Worm (Caenorhabditis elegans): ENCODE measurements around the gene T24E12.11.

Gene T24E12.11

DNA sequence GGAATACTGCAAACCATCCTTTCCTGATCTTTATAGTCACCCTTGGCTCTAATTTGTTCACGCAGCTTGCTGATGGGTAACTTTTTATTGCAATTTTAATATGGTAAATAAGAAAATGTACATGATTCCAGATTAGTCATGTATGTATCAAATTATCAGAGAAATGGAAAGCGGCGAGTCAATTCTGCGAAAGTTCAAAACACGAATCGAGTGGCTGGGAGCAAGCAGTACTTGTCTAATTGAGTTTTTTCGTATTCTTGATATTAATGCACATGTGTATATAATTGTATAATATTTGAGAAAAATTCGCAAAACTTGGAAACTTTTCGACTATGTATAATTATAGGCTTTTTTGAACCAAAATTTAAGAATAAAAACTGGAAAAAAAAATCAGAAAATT is 20.4 kb downstream of the T24E12.11 start, which contains the start of gene T24E12.12:
Gene T24E12.12 (plus strand): TSS at position 281 of the 400 bp plus-strand sequence.
- TF ChIP-seq T22C8.4 (GFP tag; IDR thresholded peaks at IDR 0.05) (no peak), klf-2 (GFP tag; conservative IDR thresholded peaks at IDR 0.05) (no peak), ref-1 (GFP tag; conservative IDR thresholded peaks at IDR 0.05) (no peak), ztf-23 (GFP tag; IDR thresholded peaks at IDR 0.05) (no peak), med-1 (GFP tag; optimal IDR thresholded peaks at IDR 0.05; ENCODE audit: insufficient read depth) (no peak), flt-1 (GFP tag; IDR thresholded peaks at IDR 0.05) (no peak), cog-1 (tag; optimal IDR thresholded peaks at IDR 0.05) (no peak), ztf-29 (GFP tag; IDR thresholded peaks at IDR 0.05) (no peak), tab-1 (GFP tag; IDR thresholded peaks at IDR 0.05) (no peak)

DNA sequence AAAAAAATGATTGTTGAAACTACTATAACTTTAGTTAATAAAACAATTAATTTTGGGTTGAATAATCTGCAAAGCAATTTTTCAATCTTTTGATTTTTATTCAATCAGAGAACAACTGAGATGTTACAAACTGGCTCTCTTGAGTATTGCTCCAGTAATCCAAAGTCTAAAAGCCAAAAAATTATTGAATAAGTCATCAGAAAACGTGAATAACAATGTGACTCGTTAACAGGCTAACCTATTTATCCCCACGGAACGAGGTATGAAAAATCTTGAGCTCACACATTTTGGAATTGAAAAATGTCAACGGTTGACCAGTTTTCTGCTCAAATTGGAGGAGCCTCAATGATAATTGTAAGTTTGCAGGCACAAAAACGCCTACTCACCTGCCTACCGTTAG is 21.9 kb downstream of the T24E12.11 start, which contains the start of gene srx-111:
Gene srx-111 (plus strand): TSS at position 301 of the 400 bp plus-strand sequence.
- no peak for TF ChIP-seq flt-1 (GFP tag; IDR thresholded peaks at IDR 0.05)
- no peak for TF ChIP-seq T22C8.4 (GFP tag; IDR thresholded peaks at IDR 0.05)

DNA sequence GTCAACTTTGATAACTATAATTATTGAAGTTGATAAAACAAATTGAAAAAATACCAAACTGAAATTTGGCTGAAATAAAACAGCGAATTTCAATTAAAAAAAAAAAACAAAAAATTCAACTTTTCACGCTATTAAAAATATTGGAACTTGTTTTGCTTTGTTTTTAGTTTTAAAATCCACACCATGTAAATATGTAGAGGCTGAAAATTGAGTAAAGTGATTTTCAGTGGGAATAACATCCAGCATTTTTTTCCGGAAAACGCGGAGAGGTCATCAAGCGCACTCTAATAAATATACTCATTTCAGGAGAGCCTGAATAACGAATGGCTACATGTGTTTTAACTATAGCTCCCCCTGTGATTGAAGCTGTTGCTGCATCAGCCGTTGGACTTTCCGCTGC is 25.8 kb downstream of the T24E12.11 start, which contains the start of gene rcd-1:
Gene rcd-1 (plus strand): TSS at position 301 of the 400 bp plus-strand sequence.
- TF ChIP-seq ref-1 (GFP tag; conservative IDR thresholded peaks at IDR 0.05): no peak
- no peak for TF ChIP-seq cog-1 (tag; optimal IDR thresholded peaks at IDR 0.05)
- no peak for TF ChIP-seq flt-1 (GFP tag; IDR thresholded peaks at IDR 0.05)
- no peak for TF ChIP-seq tab-1 (GFP tag; IDR thresholded peaks at IDR 0.05)
- no peak for TF ChIP-seq ztf-23 (GFP tag; IDR thresholded peaks at IDR 0.05)
- TF ChIP-seq med-1 (GFP tag; optimal IDR thresholded peaks at IDR 0.05; ENCODE audit: insufficient read depth): no peak
- TF ChIP-seq T22C8.4 (GFP tag; IDR thresholded peaks at IDR 0.05): no peak
- TF ChIP-seq klf-2 (GFP tag; conservative IDR thresholded peaks at IDR 0.05): no peak
- no peak for TF ChIP-seq ztf-29 (GFP tag; IDR thresholded peaks at IDR 0.05)

DNA sequence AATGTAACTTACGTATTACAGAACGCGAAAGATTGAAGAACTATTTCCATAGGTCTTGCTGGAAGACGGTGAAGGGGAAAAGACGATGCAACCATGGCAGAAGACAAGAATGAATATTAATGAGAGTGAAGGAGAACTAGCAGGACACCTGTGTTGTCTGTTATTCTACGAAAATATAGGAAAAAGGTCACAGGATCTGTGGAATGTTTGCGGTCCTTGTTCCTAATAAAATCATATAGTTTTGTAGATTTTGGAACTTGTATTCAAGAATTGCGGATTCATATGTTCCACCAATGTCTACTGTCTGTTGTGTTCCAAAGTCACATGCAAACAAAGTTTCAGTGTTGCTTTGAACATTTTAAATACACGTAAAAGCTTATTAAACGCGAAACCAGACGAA is 27.2 kb downstream of the T24E12.11 start, which contains the start of gene sdz-11:
Gene sdz-11 (minus strand): TSS at position 101 of the 400 bp plus-strand sequence.
- no peak for TF ChIP-seq klf-2 (GFP tag; conservative IDR thresholded peaks at IDR 0.05)
- no peak for TF ChIP-seq T22C8.4 (GFP tag; IDR thresholded peaks at IDR 0.05)
- no peak for TF ChIP-seq ztf-29 (GFP tag; IDR thresholded peaks at IDR 0.05)
- TF ChIP-seq flt-1 (GFP tag; IDR thresholded peaks at IDR 0.05): no peak
- TF ChIP-seq tab-1 (GFP tag; IDR thresholded peaks at IDR 0.05): no peak
- no peak for TF ChIP-seq med-1 (GFP tag; optimal IDR thresholded peaks at IDR 0.05; ENCODE audit: insufficient read depth)
- TF ChIP-seq cog-1 (tag; optimal IDR thresholded peaks at IDR 0.05): no peak
- TF ChIP-seq ref-1 (GFP tag; conservative IDR thresholded peaks at IDR 0.05): no peak
- no peak for TF ChIP-seq ztf-23 (GFP tag; IDR thresholded peaks at IDR 0.05)

DNA sequence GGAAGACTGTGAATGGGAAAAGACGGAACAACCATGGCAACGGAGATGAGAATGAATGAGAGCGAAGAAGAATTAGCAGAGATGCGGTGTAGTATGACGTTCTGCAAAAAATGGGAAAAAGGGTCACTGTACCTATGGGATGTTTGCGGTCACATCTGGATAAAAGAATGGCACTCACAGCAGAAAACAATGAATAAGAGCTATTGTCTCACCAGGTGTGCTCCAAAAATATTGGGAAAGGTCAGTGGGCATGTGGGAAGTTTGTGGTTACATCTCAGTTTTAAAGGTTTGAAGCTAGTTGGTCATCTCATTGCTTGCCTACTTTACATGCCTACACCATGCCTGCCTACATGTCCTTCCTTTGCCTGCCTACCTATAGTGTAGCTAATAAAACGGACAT is 28.7 kb downstream of the T24E12.11 start, which contains the start of gene fbxb-91:
Gene fbxb-91 (minus strand): TSS at position 101 of the 400 bp plus-strand sequence.
- TF ChIP-seq ztf-23 (GFP tag; IDR thresholded peaks at IDR 0.05) (no peak), ztf-29 (GFP tag; IDR thresholded peaks at IDR 0.05) (no peak), T22C8.4 (GFP tag; IDR thresholded peaks at IDR 0.05) (no peak), med-1 (GFP tag; optimal IDR thresholded peaks at IDR 0.05; ENCODE audit: insufficient read depth) (no peak), klf-2 (GFP tag; conservative IDR thresholded peaks at IDR 0.05) (no peak)

DNA sequence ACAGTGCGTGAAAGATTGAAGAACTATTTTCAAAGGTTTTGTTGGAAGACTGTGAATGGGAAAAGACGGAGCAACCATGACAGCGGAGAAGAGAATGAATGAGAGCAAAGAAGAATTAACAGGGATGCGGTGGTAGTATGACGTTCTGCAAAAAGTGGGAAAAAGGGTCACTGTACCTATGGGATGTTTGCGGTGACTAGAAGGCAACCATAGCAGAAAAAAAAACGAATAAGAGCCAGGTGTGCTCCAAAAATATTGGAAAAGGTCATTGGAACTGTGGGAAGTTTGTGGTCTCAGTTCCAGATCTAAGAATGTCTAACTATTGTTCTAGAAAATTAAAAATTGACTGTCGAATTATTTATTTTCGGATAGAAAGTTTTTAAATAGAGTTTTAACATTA is 30.6 kb downstream of the T24E12.11 start, which contains the start of gene fbxb-90:
Gene fbxb-90 (minus strand): TSS at position 101 of the 400 bp plus-strand sequence.
- no peak for TF ChIP-seq T22C8.4 (GFP tag; IDR thresholded peaks at IDR 0.05)
- TF ChIP-seq cog-1 (tag; optimal IDR thresholded peaks at IDR 0.05): no peak
- TF ChIP-seq tab-1 (GFP tag; IDR thresholded peaks at IDR 0.05): no peak
- no peak for TF ChIP-seq med-1 (GFP tag; optimal IDR thresholded peaks at IDR 0.05; ENCODE audit: insufficient read depth)

DNA sequence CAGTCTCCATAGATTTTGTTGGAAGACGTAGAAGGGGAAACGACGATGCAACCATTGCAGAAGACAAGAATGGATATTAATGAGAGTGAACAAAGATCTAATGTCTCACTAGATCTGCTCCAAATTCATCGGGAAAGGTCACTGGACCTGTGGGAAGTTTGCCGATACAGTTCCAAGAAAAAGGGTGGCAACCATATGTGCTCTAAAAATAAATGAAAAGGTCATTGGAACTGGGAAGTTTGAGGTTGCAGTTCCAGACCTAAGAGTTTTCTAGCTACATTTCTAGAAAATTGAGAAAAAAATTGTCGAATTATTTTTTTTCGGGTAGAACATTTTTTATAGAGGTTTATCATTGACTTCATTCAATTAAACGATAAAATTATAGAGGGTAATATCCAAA is 32.0 kb downstream of the T24E12.11 start, which contains the start of gene fbxb-92:
Gene fbxb-92 (minus strand): TSS at position 101 of the 400 bp plus-strand sequence.
- TF ChIP-seq flt-1 (GFP tag; IDR thresholded peaks at IDR 0.05) (no peak), T22C8.4 (GFP tag; IDR thresholded peaks at IDR 0.05) (no peak), cog-1 (tag; optimal IDR thresholded peaks at IDR 0.05) (no peak), ztf-29 (GFP tag; IDR thresholded peaks at IDR 0.05) (no peak), ztf-23 (GFP tag; IDR thresholded peaks at IDR 0.05) (no peak), klf-2 (GFP tag; conservative IDR thresholded peaks at IDR 0.05) (no peak)

DNA sequence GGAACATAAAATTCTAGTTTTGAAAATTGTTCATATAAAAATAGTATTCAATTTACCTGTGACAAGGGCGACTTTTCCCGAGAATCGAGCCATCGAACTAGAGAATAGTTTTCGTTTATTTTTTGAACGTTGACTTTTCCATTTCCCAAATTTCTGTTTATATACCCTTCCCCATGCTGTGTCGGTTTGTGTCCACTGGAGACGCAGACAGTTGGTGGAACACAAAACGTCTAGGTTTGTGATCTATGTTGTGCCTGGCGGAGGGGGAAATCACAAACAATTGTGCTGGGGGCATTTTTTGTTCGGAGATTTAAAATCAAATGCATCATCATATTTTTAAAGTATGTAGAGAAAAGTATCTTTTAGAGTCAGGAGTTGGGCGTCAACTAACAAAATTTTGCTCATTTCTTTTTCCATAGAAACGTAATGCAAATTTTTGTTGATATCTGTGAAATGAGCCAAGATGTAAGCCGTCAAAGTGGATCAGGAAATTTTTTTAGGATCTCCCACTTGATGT is 35.6 kb downstream of the T24E12.11 start, which contains the start of gene nta-1:
Gene nta-1 (minus strand): TSS at position 131 of the 517 bp plus-strand sequence.
- TF ChIP-seq ref-1 (GFP tag; conservative IDR thresholded peaks at IDR 0.05) (no peak), klf-2 (GFP tag; conservative IDR thresholded peaks at IDR 0.05) (no peak), ztf-23 (GFP tag; IDR thresholded peaks at IDR 0.05) (no peak), tab-1 (GFP tag; IDR thresholded peaks at IDR 0.05) (no peak), flt-1 (GFP tag; IDR thresholded peaks at IDR 0.05) (no peak)

DNA sequence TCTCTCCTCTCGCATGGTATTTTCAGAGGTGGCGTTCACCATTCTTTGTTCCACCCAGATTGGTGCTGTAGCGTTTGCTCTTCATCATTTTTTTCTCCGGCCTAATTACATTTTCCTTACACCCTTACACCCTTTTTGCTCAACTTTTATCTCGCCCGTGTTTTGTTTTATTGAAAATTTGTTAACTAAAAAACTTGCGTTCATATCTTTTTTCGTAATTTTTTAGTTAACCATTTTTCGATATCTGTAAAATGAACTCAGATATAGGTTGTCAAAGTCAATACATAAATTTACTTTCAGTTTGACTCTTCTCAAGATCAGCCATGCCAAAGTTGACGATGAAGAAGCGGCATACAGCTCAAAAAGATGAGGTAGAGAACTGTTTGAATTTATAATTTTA is 37.8 kb downstream of the T24E12.11 start, which contains the start of gene F12E12.1:
Gene F12E12.1 (plus strand): TSS at position 301 of the 400 bp plus-strand sequence.
- no peak for TF ChIP-seq tab-1 (GFP tag; IDR thresholded peaks at IDR 0.05)
- no peak for TF ChIP-seq flt-1 (GFP tag; IDR thresholded peaks at IDR 0.05)
- no peak for TF ChIP-seq ztf-29 (GFP tag; IDR thresholded peaks at IDR 0.05)
- TF ChIP-seq klf-2 (GFP tag; conservative IDR thresholded peaks at IDR 0.05): no peak
- no peak for TF ChIP-seq T22C8.4 (GFP tag; IDR thresholded peaks at IDR 0.05)
- no peak for TF ChIP-seq ref-1 (GFP tag; conservative IDR thresholded peaks at IDR 0.05)
- no peak for TF ChIP-seq med-1 (GFP tag; optimal IDR thresholded peaks at IDR 0.05; ENCODE audit: insufficient read depth)
- TF ChIP-seq cog-1 (tag; optimal IDR thresholded peaks at IDR 0.05): no peak
- TF ChIP-seq ztf-23 (GFP tag; IDR thresholded peaks at IDR 0.05): no peak

DNA sequence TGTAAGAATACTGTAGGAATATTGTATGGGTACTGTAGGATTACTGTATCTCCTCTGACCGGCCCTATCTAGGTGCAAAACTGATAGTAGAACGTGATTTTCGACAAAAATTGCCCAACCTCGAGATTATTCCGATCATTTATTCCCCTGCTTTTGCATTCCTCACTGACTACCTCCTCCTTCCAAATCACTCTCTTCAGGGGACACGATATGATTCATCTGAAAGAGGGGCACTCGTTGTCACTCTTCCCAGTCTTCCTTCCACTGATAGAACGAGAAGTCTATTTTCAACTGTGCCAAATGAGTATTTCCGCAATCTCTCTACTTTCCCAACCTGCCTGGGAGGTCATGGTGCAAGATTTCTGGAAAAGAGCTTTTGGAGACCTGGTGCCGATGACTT is 39.7 kb downstream of the T24E12.11 start, which contains the start of gene F12E12.2:
Gene F12E12.2 (plus strand): TSS at position 301 of the 400 bp plus-strand sequence.
- TF ChIP-seq ztf-29 (GFP tag; IDR thresholded peaks at IDR 0.05) (no peak), cog-1 (tag; optimal IDR thresholded peaks at IDR 0.05) (no peak), klf-2 (GFP tag; conservative IDR thresholded peaks at IDR 0.05) (no peak), med-1 (GFP tag; optimal IDR thresholded peaks at IDR 0.05; ENCODE audit: insufficient read depth) (no peak), ref-1 (GFP tag; conservative IDR thresholded peaks at IDR 0.05) (no peak), flt-1 (GFP tag; IDR thresholded peaks at IDR 0.05) (no peak), ztf-23 (GFP tag; IDR thresholded peaks at IDR 0.05) (no peak), T22C8.4 (GFP tag; IDR thresholded peaks at IDR 0.05) (no peak), tab-1 (GFP tag; IDR thresholded peaks at IDR 0.05) (no peak)

All from whole organism, midembryonic.